Worm (Caenorhabditis elegans) whole organism, midembryonic: ENCODE results near the gene F25B5.3.

Experiments
- T22C8.4 ChIP-seq: fragments of 200-800 bp; sonication (Bioruptor generic); IDR thresholded peaks from 2 replicates; pipeline ENCODE4 v1.3.6; 2022; ENCODE audit warnings: missing genetic modification characterization, missing compliant biosample characterization
- cog-1 ChIP-seq: sonication (generic microtip); optimal IDR thresholded peaks from 2 replicates; lab custom pipeline; 2016; ENCODE audit warnings: missing genetic modification characterization, missing compliant biosample characterization
- flt-1 ChIP-seq: fragments of 200-800 bp; sonication (Bioruptor generic); IDR thresholded peaks from 2 replicates; pipeline ENCODE4 v1.3.6; 2022; ENCODE audit warnings: missing genetic modification characterization, missing compliant biosample characterization
- klf-2 ChIP-seq: fragments of 200-800 bp; sonication (Bioruptor generic); conservative IDR thresholded peaks from 2 replicates; pipeline ENCODE4 v1.3.6; 2022; ENCODE audit warnings: missing genetic modification reagents, missing genetic modification characterization, missing compliant biosample characterization
- med-1 ChIP-seq: sonication (generic microtip); optimal IDR thresholded peaks from 2 replicates; lab custom pipeline; 2017; ENCODE audit warnings: missing genetic modification characterization, mild to moderate bottlenecking, missing compliant biosample characterization, antibody characterized with exemption, missing genetic modification reagents; ENCODE audit not compliant: insufficient read depth
- ref-1 ChIP-seq: fragments of 200-800 bp; sonication (Bioruptor generic); conservative IDR thresholded peaks from 2 replicates; pipeline ENCODE4 v1.3.6; 2022; ENCODE audit warnings: missing genetic modification reagents, missing genetic modification characterization, missing compliant biosample characterization
- tab-1 ChIP-seq: fragments of 200-800 bp; sonication (Bioruptor generic); IDR thresholded peaks from 2 replicates; pipeline ENCODE4 v1.3.6; 2022; ENCODE audit warnings: missing genetic modification characterization, missing compliant biosample characterization
- ztf-23 ChIP-seq: fragments of 200-800 bp; sonication (Bioruptor generic); IDR thresholded peaks from 2 replicates; pipeline ENCODE4 v1.3.6; 2022; ENCODE audit warnings: missing genetic modification reagents, missing genetic modification characterization, missing compliant biosample characterization
- ztf-29 ChIP-seq: fragments of 200-800 bp; sonication (Bioruptor generic); IDR thresholded peaks from 2 replicates; pipeline ENCODE4 v1.3.6; 2022; ENCODE audit warnings: missing genetic modification reagents, missing genetic modification characterization, missing compliant biosample characterization

Gene F25B5.3

DNA sequence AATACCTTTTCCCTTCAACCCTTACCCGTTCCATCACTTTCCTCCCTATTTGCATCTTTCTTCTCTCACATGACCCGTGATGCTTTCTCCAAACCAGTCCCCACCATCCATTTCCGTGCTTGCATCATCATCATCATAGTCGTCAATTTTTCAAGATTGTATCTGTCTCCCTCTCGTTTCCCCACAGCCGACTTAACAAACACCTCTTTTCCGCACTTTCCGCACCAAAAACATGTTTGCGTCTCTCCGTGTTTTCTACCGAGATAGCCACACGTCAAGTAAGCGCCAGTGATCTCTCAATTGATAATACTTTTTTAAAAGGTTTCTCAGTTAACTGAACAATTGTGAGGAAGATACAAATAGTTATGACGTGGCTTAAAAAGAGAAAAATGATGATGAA is 10.7 kb upstream of the F25B5.3 start:
- TF ChIP-seq ztf-23 (GFP tag; lab: Robert Waterston, UW), result peak; percentile 11; the same call in 1 of the 2 replicates
- no peak for TF ChIP-seq T22C8.4 (GFP tag; lab: Robert Waterston, UW)

DNA sequence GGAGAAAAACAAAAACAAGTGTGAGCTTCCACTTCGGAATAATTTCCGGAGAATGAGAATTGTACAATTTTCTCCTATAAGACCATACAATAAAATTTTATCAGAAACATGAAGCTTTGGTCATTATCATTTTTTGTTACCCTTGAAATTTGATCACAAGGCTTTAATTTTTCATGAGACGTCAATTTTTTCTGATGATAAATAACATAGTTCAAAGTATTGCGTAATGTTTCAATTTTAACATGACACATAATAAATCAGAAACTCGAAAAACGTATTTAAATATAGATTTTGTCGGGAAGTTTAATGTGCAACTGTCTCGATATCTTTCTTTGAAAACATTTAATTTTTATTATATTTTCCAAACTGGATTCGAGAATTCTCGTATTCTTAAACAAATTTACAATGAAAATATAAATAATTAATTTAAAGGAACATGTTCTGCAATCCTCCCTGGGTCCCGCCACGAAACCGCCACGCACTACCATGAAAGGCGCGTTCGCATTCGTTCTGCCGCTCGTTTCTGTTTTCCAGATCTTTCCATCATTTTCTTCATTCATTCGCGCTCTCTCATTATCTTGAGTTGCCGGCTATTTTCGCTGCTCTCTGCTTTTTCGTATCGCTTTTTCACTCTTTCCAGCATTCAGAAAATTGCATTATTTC is 9.8 kb upstream of the F25B5.3 start:
- TF ChIP-seq ztf-29 (GFP tag; lab: Robert Waterston, UW), result no peak
- TF ChIP-seq cog-1 (tag; lab: Kevin White, UChicago), result no peak

DNA sequence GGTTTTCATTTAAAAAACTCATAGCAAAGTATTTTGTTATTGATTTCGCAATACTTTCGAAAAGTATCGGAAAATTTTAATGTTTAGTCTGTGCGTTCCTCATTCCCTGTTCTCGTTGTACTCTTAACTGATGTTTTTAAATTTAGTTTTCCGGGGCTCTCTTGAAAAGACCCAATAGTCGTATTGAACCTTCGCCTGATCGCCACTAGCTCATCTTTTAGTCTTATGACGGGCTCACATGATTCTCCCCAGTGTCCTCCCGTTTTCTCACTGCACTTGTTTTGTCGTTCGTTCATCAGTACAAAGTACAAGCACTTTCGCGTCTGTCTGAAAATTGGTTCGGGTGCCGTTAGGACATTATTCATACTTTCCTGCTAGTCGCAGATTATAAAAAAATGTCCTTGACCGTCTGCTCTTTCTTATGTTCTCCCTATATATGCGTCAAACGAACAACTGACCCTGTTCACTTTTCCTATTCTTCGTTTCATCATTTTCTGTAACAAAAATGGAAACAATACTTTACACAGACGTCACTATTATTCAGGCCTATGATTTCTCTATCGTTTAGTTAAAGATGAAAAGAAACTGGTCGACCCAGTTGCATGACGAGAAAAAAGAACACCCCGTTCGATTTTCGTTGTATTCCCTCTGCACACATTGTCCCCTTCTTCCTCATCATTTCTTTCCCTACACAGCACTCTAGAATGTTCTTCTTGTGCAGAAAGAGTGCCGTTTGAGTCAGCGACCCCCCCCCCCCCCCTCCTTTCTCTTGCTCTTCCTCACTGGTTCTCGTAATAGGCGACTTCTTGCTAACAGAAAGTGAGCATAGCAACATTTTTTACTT is 9.0 kb upstream of the F25B5.3 start, which contains the start of gene ubq-1:
Gene ubq-1 (plus strand): TSS at position 802 of the 844 bp plus-strand sequence.
- TF ChIP-seq ztf-29 (GFP tag; lab: Robert Waterston, UW), result no peak; the same call in 1 of the 2 replicates
- TF ChIP-seq T22C8.4 (GFP tag; lab: Robert Waterston, UW), result no peak
- no peak for TF ChIP-seq ztf-23 (GFP tag; lab: Robert Waterston, UW)
- no peak for TF ChIP-seq ref-1 (GFP tag; lab: Robert Waterston, UW)
- peak; percentile 43; the same call in 1 of the 2 replicates for TF ChIP-seq flt-1 (GFP tag; lab: Robert Waterston, UW)
- no peak for TF ChIP-seq cog-1 (tag; lab: Kevin White, UChicago)
- TF ChIP-seq med-1 (GFP tag; lab: Kevin White, UChicago), result no peak
- 0 out of 2 replicates have a peak, but pooled peaks have one; percentile 61 for TF ChIP-seq tab-1 (GFP tag; lab: Robert Waterston, UW)
- no peak for TF ChIP-seq klf-2

DNA sequence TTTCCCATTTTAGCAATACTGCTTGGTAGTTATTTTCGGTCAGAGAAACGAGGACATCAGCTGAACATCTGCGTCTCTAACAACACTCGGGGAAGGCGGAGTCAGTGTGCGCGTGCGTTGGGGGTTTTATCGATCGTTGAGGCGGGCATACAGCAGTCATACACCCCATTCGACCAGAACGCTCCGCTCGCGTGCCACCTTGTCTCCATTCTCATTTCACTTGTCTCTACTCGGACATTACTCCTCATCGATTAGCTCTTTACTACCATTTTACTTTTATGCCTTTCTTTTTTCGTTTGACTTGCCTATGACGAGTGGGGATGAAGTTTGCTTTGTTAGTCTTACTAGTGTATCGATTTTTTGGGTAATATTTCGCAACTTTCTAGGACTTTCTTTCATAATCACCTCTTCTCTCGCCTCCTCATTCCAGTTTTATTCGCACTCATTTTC is 8.1 kb upstream of the F25B5.3 start:
- TF ChIP-seq ztf-23 (GFP tag; lab: Robert Waterston, UW), result 0 out of 2 replicates have a peak, but pooled peaks have one; percentile 19
- peak; percentile 92 for TF ChIP-seq T22C8.4 (GFP tag; lab: Robert Waterston, UW)
- TF ChIP-seq ztf-29 (GFP tag; lab: Robert Waterston, UW), result no peak
- peak; percentile 68; the same call in 1 of the 2 replicates for TF ChIP-seq flt-1 (GFP tag; lab: Robert Waterston, UW)
- no peak for TF ChIP-seq cog-1 (tag; lab: Kevin White, UChicago)

DNA sequence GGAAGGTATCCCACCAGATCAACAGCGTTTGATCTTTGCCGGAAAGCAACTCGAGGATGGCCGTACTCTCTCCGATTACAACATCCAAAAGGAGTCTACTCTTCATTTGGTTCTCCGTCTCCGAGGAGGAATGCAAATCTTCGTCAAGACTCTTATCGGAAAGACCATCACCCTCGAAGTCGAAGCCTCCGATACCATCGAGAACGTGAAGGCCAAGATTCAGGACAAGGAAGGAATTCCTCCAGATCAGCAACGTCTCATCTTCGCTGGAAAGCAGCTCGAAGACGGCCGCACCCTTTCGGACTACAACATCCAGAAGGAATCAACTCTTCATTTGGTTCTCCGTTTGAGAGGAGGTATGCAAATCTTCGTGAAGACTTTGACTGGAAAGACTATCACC is 6.6 kb upstream of the F25B5.3 start:
- no peak for TF ChIP-seq med-1 (GFP tag; lab: Kevin White, UChicago)
- TF ChIP-seq ref-1 (GFP tag; lab: Robert Waterston, UW), result no peak
- no peak for TF ChIP-seq cog-1 (tag; lab: Kevin White, UChicago)
- TF ChIP-seq klf-2, result no peak
- no peak for TF ChIP-seq ztf-23 (GFP tag; lab: Robert Waterston, UW)
- no peak for TF ChIP-seq tab-1 (GFP tag; lab: Robert Waterston, UW)
- no peak for TF ChIP-seq flt-1 (GFP tag; lab: Robert Waterston, UW)
- no peak for TF ChIP-seq T22C8.4 (GFP tag; lab: Robert Waterston, UW)
- TF ChIP-seq ztf-29 (GFP tag; lab: Robert Waterston, UW), result no peak

DNA sequence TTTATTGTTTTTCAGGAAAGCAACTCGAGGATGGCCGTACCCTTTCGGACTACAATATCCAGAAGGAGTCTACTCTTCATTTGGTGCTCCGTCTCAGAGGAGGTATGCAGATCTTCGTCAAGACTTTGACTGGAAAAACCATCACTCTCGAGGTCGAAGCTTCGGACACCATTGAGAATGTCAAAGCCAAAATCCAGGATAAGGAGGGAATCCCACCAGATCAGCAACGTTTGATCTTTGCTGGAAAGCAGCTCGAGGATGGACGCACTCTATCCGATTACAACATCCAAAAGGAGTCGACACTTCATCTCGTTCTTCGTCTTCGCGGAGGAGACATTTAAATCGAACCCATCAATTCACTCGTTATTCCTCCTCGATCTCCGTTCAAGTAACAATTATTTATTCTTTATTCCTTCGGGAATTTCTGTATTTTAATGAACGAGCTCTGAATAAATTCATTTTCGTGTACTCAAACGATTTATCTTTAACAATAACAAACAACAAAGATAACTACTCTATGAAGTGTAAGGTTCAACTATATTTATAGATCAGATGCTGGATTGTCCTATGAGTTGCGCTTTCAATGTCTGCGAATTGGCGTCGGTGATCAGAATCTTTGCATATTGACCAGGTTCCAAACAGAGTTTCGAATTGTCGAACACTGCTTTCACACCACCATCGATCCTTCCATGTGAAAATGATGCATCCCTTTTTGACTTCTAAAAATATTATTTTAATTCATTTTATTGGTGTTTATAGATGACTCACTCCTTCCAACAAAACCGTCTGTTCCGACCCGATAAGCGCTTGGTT is 5.1 kb upstream of the F25B5.3 start:
- TF ChIP-seq T22C8.4 (GFP tag; lab: Robert Waterston, UW), result 0 out of 2 replicates have a peak, but pooled peaks have one; percentile 7
- TF ChIP-seq ref-1 (GFP tag; lab: Robert Waterston, UW), result no peak
- no peak for TF ChIP-seq med-1 (GFP tag; lab: Kevin White, UChicago)
- TF ChIP-seq flt-1 (GFP tag; lab: Robert Waterston, UW), result no peak
- TF ChIP-seq tab-1 (GFP tag; lab: Robert Waterston, UW), result 0 out of 2 replicates have a peak, but pooled peaks have one; percentile 20
- no peak for TF ChIP-seq ztf-29 (GFP tag; lab: Robert Waterston, UW)

DNA sequence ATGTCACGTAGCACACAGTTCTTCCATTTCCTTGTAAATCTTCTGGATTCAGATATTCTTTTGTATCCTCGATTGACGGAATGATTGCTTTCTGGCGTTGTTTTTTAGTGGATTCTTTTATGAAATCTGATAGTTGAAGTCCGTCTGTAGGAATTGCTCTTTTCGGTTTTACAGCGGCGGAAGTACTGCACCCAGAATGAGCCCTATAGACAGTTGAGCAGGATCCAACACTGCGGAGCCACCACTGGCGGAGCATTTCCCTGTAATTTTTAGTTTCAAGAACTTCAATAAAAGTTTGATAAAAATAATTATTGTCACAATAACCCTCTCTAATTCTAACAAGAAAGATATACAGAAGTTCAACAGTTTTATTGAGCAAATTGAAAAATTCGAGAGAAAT is 2.8 kb upstream of the F25B5.3 start, which contains the start of gene F25B5.5:
Gene F25B5.5 (minus strand): TSS at position 260 of the 400 bp plus-strand sequence.
- TF ChIP-seq ztf-23 (GFP tag; lab: Robert Waterston, UW) (no peak), flt-1 (GFP tag; lab: Robert Waterston, UW) (no peak), tab-1 (GFP tag; lab: Robert Waterston, UW) (no peak), T22C8.4 (GFP tag; lab: Robert Waterston, UW) (no peak), cog-1 (tag; lab: Kevin White, UChicago) (no peak), klf-2 (no peak), ref-1 (GFP tag; lab: Robert Waterston, UW) (no peak), med-1 (GFP tag; lab: Kevin White, UChicago) (no peak), ztf-29 (GFP tag; lab: Robert Waterston, UW) (no peak)

DNA sequence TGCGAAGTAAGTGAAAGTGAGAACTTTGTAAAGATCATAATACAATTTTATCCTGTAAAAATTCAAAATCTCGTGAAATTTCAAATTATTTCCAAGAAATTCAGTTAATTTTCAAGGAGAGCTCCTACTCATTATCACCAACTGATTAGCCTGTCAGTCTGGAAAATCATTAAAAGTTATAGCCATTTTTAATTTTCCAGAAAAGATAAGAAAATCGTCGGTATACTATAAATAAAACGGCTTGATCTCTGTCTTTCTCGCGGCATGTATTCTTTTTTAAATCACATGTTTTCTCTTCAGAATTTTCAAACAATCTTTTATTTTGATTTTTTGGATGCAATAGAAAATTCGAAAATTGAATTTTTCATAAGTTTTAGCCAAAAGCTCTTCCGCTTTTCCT is 303 bp downstream of the F25B5.3 start:
- no peak for TF ChIP-seq ztf-23 (GFP tag; lab: Robert Waterston, UW)
- TF ChIP-seq cog-1 (tag; lab: Kevin White, UChicago), result no peak
- TF ChIP-seq ref-1 (GFP tag; lab: Robert Waterston, UW), result no peak
- TF ChIP-seq T22C8.4 (GFP tag; lab: Robert Waterston, UW), result no peak
- TF ChIP-seq flt-1 (GFP tag; lab: Robert Waterston, UW), result no peak
- no peak for TF ChIP-seq med-1 (GFP tag; lab: Kevin White, UChicago)
- no peak for TF ChIP-seq ztf-29 (GFP tag; lab: Robert Waterston, UW)
- TF ChIP-seq tab-1 (GFP tag; lab: Robert Waterston, UW), result no peak
- no peak for TF ChIP-seq klf-2
